Worm (Caenorhabditis elegans): ENCODE data around the gene sma-3.

- TF ChIP-seq W03F9.2 (tag; optimal IDR thresholded peaks at IDR 0.05), result no peak
- no peak for TF ChIP-seq him-1 (tag; optimal IDR thresholded peaks at IDR 0.05)
- TF ChIP-seq dao-5 (tag; optimal IDR thresholded peaks at IDR 0.05), result no peak
Measured at ce11 chrIII:6816930-6817329, 46.8 kb downstream of the sma-3 start, which contains the start of gene F28F5.4.
